Fruit fly (Drosophila melanogaster) whole organism, wandering third instar larva: ENCODE data around the gene Tmem43.

ENCODE experiments used
- Hr83 ChIP-seq: fragments of 200-300 bp; sonication (Bioruptor generic); optimal IDR thresholded peaks from 2 replicates; lab custom pipeline; 2016; ENCODE audit warnings: missing biosample characterization, mild to moderate bottlenecking, missing genetic modification characterization, moderate library complexity; ENCODE audit not compliant: poor library complexity, severe bottlenecking
- OdsH ChIP-seq: fragments of 200-800 bp; sonication (Bioruptor generic); optimal IDR thresholded peaks from 2 replicates; lab custom pipeline; 2016; ENCODE audit warnings: missing biosample characterization, mild to moderate bottlenecking, missing genetic modification characterization
- Sp1 ChIP-seq: fragments of 200-800 bp; sonication (Bioruptor generic); optimal IDR thresholded peaks from 3 replicates; lab custom pipeline; 2019; ENCODE audit warnings: missing biosample characterization, mild to moderate bottlenecking, missing genetic modification characterization, moderate library complexity
- ey ChIP-seq: fragments of 200-800 bp; sonication (Bioruptor generic); optimal IDR thresholded peaks from 2 replicates; lab custom pipeline; 2016; ENCODE audit warnings: missing biosample characterization, missing genetic modification characterization
- jim ChIP-seq: fragments of 175-275, 200-325 bp; sonication (Bioruptor generic); optimal IDR thresholded peaks from 2 replicates; lab custom pipeline; 2016; ENCODE audit warnings: missing biosample characterization, mild to moderate bottlenecking, missing genetic modification characterization
- usp ChIP-seq: fragments of >200 bp; optimal IDR thresholded peaks from 2 replicates; lab custom pipeline; 2017; ENCODE audit warnings: missing biosample characterization, missing genetic modification characterization

dm6 chr3L:7942403-7942952 is 27.6 kb upstream of the Tmem43 start:
- TF ChIP-seq Hr83 = no peak
- TF ChIP-seq usp = no peak
- TF ChIP-seq ey (GFP tag; lab: Kevin White, UChicago) = no peak
- TF ChIP-seq OdsH (GFP tag; lab: Kevin White, UChicago) = no peak
- no peak for TF ChIP-seq jim (GFP tag; lab: Kevin White, UChicago)
- peak; percentile 20 for TF ChIP-seq Sp1 (GFP tag; lab: Kevin White, UChicago)
